Worm (Caenorhabditis elegans) whole organism, L4/young adult: Measurements from ENCODE around the gene F38H4.6.

Experiments used
- W03F9.2 ChIP-seq: fragments of 150-350 bp; optimal IDR thresholded peaks from 2 replicates; lab custom pipeline; 2014; ENCODE audit warnings: missing biosample characterization, missing genetic modification characterization
- dao-5 ChIP-seq: sonication (generic microtip); optimal IDR thresholded peaks from 2 replicates; lab custom pipeline; 2016; ENCODE audit warnings: missing genotype, missing genetic modification characterization, moderate library complexity, missing compliant biosample characterization
- him-1 ChIP-seq: sonication (generic microtip); optimal IDR thresholded peaks from 2 replicates; lab custom pipeline; 2016; ENCODE audit warnings: missing genotype, missing genetic modification reagents, missing genetic modification characterization, missing compliant biosample characterization

DNA sequence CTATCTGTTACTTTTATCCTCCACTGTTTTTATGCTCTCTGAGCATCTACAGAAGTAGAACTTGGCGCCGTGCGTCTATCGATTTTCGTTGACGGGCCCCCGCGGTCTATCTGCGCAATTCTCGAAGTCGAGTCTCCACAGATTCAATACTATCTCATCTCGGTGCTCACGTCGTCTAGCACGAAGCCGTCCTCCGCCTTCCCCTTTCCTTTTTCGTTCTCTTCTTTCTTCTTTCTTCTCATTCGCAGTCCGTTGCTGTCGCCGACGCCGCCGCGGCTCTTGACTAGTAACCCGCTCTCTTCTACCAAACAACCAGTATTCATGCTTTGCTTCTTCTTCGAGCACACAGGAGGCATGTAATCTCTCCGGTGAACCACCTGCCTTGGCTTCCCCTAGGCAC is 23.4 kb upstream of the F38H4.6 start:
- TF ChIP-seq dao-5 (tag; lab: Kevin White, UChicago) (no peak), him-1 (peak; percentile 36), W03F9.2 (tag; lab: Kevin White, UChicago) (no peak)
